Worm (Caenorhabditis elegans): ENCODE results near the gene M18.3.

DNA sequence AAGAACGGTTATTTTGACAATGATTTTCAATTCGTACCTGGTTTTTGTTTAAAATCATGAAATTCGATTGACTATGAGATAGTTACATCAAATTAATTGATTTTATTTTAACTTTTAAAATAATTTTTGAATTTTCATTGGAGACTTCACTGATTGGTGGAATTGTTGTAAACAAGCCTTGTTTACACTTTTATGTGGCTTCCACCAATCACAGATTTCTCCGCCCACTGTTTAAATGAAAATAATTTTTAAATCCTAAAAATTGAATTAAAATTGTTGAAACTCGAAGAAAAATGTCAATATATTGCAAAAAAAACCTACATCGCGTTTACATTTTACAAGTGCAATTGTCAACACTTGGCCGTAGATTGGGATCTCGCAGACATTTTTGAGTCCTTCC lies 14.9 kb downstream of the M18.3 start:
- TF ChIP-seq K09A11.1 (tag; optimal IDR thresholded peaks at IDR 0.05; ENCODE audit: insufficient read depth) (no peak), eyg-1 (tag; optimal IDR thresholded peaks at IDR 0.05) (no peak), gmeb-2 (tag; optimal IDR thresholded peaks at IDR 0.05) (no peak), ama-1 (optimal IDR thresholded peaks at IDR 0.05) (no peak), T23F11.4 (GFP tag; optimal IDR thresholded peaks at IDR 0.05) (no peak), pqm-1 (tag; optimal IDR thresholded peaks at IDR 0.05) (no peak), nfya-1 (tag; optimal IDR thresholded peaks at IDR 0.05) (peak; percentile 88), nhr-11 (tag; optimal IDR thresholded peaks at IDR 0.05) (no peak)
